Fruit fly (Drosophila melanogaster): Measurements from ENCODE around the gene p.

DNA sequence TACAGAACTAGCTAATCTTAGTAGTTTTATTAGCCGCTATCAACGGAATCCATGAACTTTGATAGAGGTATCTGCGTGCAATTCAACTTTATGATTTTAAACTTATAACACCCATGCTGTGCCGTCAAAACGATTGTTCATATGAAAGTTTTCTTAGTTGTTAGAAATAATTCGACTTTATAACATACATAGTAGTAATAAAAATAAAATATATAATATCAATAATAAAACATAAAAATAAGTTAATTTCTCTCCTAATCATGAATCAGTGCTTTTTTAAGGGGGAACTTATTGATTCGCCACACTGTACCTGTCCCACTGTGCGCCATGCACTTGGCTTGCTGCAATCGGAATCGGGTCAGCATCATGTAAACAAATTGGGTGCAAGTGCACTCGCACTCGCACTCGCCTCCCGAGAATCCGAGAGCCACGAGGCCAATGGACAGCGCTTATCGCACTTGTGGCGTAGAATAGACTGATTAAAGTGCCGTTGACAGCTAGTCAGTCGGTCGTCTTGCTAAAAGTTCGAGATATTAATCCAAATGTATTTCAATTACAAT lies 41.5 kb upstream of the p start:
- TF ChIP-seq psq (optimal IDR thresholded peaks at IDR 0.05) (no peak), usp (GFP tag; optimal IDR thresholded peaks at IDR 0.05) (no peak)
